Worm (Caenorhabditis elegans) whole organism, L1 larva: ENCODE measurements around the gene F56H9.2.

Source experiments
- egl-27 ChIP-seq, 2 experiments: fragments of 150-350 bp in 1 of 2; sonication (generic microtip); optimal IDR thresholded peaks; 3 replicates each; lab custom pipeline; 2017 to 2018; ENCODE audit warnings: missing biosample characterization in 2 of 2, missing genetic modification characterization in 2 of 2, missing genetic modification reagents in 2 of 2
- fos-1 ChIP-seq: fragments of 150-350 bp; optimal IDR thresholded peaks from 2 replicates; lab custom pipeline; 2014; ENCODE audit warnings: missing biosample characterization, missing genetic modification characterization
- lin-13 ChIP-seq: fragments of 150-350 bp; optimal IDR thresholded peaks from 2 replicates; lab custom pipeline; 2014; ENCODE audit warnings: missing biosample characterization, missing genetic modification reagents, missing genetic modification characterization
- lin-15B ChIP-seq: fragments of 150-350 bp; sonication (generic microtip); optimal IDR thresholded peaks from 3 replicates; lab custom pipeline; 2014; ENCODE audit warnings: missing biosample characterization, missing genetic modification characterization
- mdl-1 ChIP-seq, 2 experiments: fragments of 150-350 bp; optimal IDR thresholded peaks; 2 replicates each; lab custom pipeline; 2014 to 2017; ENCODE audit warnings: missing biosample characterization in 2 of 2, missing genetic modification characterization in 2 of 2, inconsistent platforms in 1 of 2
- sox-4 ChIP-seq: sonication (generic microtip); optimal IDR thresholded peaks from 2 replicates; lab custom pipeline; 2016; ENCODE audit warnings: missing genetic modification characterization, missing compliant biosample characterization
- tbx-2 ChIP-seq: sonication (generic microtip); optimal IDR thresholded peaks from 2 replicates; lab custom pipeline; 2016; ENCODE audit warnings: missing genetic modification characterization, missing compliant biosample characterization

DNA sequence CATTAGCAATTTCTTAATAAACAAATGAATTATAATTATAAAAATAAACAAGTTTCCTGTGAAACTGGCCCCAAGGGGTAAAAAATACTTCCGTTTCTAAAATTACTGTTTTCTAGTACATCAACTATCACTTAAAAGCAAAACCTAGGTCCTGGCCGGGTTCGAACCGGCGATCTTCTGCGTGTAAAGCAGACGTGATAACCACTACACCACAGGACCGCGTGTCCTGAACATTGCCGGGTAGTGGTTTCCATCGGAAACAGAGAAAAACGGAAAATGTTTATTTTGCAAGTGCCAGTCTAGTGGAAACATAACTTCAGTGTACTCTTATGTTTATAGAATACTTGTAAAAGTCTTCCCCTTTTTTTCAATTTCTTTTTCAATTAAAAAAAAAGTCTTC, 45.7 kb downstream of the F56H9.2 start:
- TF ChIP-seq mdl-1 (tag; optimal IDR thresholded peaks at IDR 0.05; lab: Kevin White, UChicago) (no peak), egl-27 (tag; optimal IDR thresholded peaks at IDR 0.05; lab: Kevin White, UChicago) (no peak), sox-4 (tag; lab: Kevin White, UChicago) (no peak), fos-1 (tag; lab: Kevin White, UChicago) (no peak), lin-15B (tag; lab: Kevin White, UChicago) (no peak), tbx-2 (tag; lab: Kevin White, UChicago) (no peak), lin-13 (GFP tag; lab: Kevin White, UChicago) (no peak)
